Fruit fly (Drosophila melanogaster) whole organism, embryonic: ENCODE measurements around the gene CG14965.

Experiments used
- Ada2b ChIP-seq: fragments of 200-800 bp; sonication (Bioruptor generic); IDR thresholded peaks from 2 replicates; pipeline ENCODE4 v1.3.6; 2022; ENCODE audit warnings: missing biosample characterization, missing genetic modification characterization
- Bgb ChIP-seq: fragments of 200-800 bp; sonication (Bioruptor generic); IDR thresholded peaks from 2 replicates; pipeline ENCODE4 v1.3.6; 2022; ENCODE audit warnings: missing biosample characterization, missing genetic modification characterization; ENCODE audit not compliant: partially characterized antibody
- CG10366 ChIP-seq: fragments of 200-800 bp; sonication (Bioruptor generic); IDR thresholded peaks from 2 replicates; pipeline ENCODE4 v1.3.6; 2022; ENCODE audit warnings: missing biosample characterization, missing genetic modification characterization
- CG12155 ChIP-seq: fragments of 200-800 bp; sonication (Bioruptor generic); optimal IDR thresholded peaks from 3 replicates; lab custom pipeline; 2016; ENCODE audit warnings: missing biosample characterization, missing genetic modification characterization
- CG12659 ChIP-seq: fragments of 200-800 bp; sonication (Bioruptor generic); optimal IDR thresholded peaks from 3 replicates; lab custom pipeline; 2017; ENCODE audit warnings: mild to moderate bottlenecking, missing biosample characterization, missing genetic modification reagents, missing genetic modification characterization
- CG17359 ChIP-seq: fragments of 200-800 bp; sonication (Bioruptor generic); optimal IDR thresholded peaks from 3 replicates; lab custom pipeline; 2018; ENCODE audit warnings: missing biosample characterization, mild to moderate bottlenecking, missing genetic modification characterization, moderate library complexity
- CG17568 ChIP-seq: fragments of 200-800 bp; sonication (Bioruptor generic); optimal IDR thresholded peaks from 2 replicates; lab custom pipeline; 2018; ENCODE audit warnings: missing biosample characterization, mild to moderate bottlenecking, missing genetic modification characterization, moderate library complexity
- CG17912 ChIP-seq: fragments of 200-800 bp; sonication (Bioruptor generic); optimal IDR thresholded peaks from 2 replicates; lab custom pipeline; 2018; ENCODE audit warnings: missing biosample characterization, mild to moderate bottlenecking, missing genetic modification characterization
- CG18764 ChIP-seq: fragments of 200-800 bp; sonication (Bioruptor generic); optimal IDR thresholded peaks from 3 replicates; lab custom pipeline; 2016; ENCODE audit warnings: missing biosample characterization, missing genetic modification characterization
- CG2875 ChIP-seq: fragments of 200-800 bp; sonication (Bioruptor generic); optimal IDR thresholded peaks from 2 replicates; lab custom pipeline; 2017; ENCODE audit warnings: missing biosample characterization, mild to moderate bottlenecking, missing genetic modification characterization, missing genetic modification reagents
- CG30403 ChIP-seq: fragments of 200-800 bp; sonication (Bioruptor generic); optimal IDR thresholded peaks from 3 replicates; lab custom pipeline; 2016; ENCODE audit warnings: missing biosample characterization, missing genetic modification characterization
- CG31388 ChIP-seq: fragments of 200-800 bp; sonication (Bioruptor generic); optimal IDR thresholded peaks from 2 replicates; lab custom pipeline; 2016; ENCODE audit warnings: missing biosample characterization, missing genetic modification characterization
- CG4282 ChIP-seq: fragments of 200-800 bp; sonication (Bioruptor generic); optimal IDR thresholded peaks from 2 replicates; lab custom pipeline; 2016; ENCODE audit warnings: missing biosample characterization, missing genetic modification characterization
- CG43689 ChIP-seq: fragments of 200-800 bp; sonication (Bioruptor generic); IDR thresholded peaks from 2 replicates; pipeline ENCODE4 v1.3.6; 2022; ENCODE audit warnings: missing biosample characterization, missing genetic modification characterization
- CG6175 ChIP-seq: fragments of 200-800 bp; sonication (Bioruptor generic); IDR thresholded peaks from 3 replicates; pipeline ENCODE4 v1.3.6; 2022; ENCODE audit warnings: missing biosample characterization, missing genetic modification characterization
- CG6654 ChIP-seq: fragments of 200-800 bp; sonication (Bioruptor generic); optimal IDR thresholded peaks from 2 replicates; lab custom pipeline; 2017; ENCODE audit warnings: missing biosample characterization, mild to moderate bottlenecking, missing genetic modification characterization
- CG6813 ChIP-seq: fragments of 200-800 bp; sonication (Bioruptor generic); optimal IDR thresholded peaks from 2 replicates; lab custom pipeline; 2017; ENCODE audit warnings: missing biosample characterization, missing genetic modification characterization, mild to moderate bottlenecking, moderate library complexity, missing genetic modification reagents
- CG7786 ChIP-seq: fragments of 200-800 bp; sonication (Bioruptor generic); optimal IDR thresholded peaks from 2 replicates; lab custom pipeline; 2016; ENCODE audit warnings: missing biosample characterization, missing genetic modification characterization
- CG7928 ChIP-seq: fragments of 200-800 bp; sonication (Bioruptor generic); optimal IDR thresholded peaks from 2 replicates; lab custom pipeline; 2017; ENCODE audit warnings: missing biosample characterization, mild to moderate bottlenecking, missing genetic modification characterization
- CG9727 ChIP-seq: fragments of 200-800 bp; sonication (Bioruptor generic); optimal IDR thresholded peaks from 3 replicates; lab custom pipeline; 2017; ENCODE audit warnings: missing biosample characterization, mild to moderate bottlenecking, missing genetic modification characterization
- Camta ChIP-seq: fragments of 200-800 bp; sonication (Bioruptor generic); optimal IDR thresholded peaks from 2 replicates; lab custom pipeline; 2016; ENCODE audit warnings: missing biosample characterization, missing genetic modification characterization
- Dbx ChIP-seq: fragments of 200-800 bp; sonication (Bioruptor generic); IDR thresholded peaks from 3 replicates; pipeline ENCODE4 v1.3.6; 2022; ENCODE audit warnings: missing biosample characterization, missing genetic modification characterization
- Dll ChIP-seq: fragments of 200-800 bp; sonication (Bioruptor generic); IDR thresholded peaks from 4 replicates; pipeline ENCODE4 v1.3.6; 2022; ENCODE audit warnings: missing biosample characterization, missing genetic modification characterization; ENCODE audit not compliant: partially characterized antibody
- Doc3 ChIP-seq: fragments of 200-800 bp; sonication (Bioruptor generic); IDR thresholded peaks from 3 replicates; pipeline ENCODE4 v1.3.6; 2022; ENCODE audit warnings: missing biosample characterization, missing genetic modification characterization; ENCODE audit not compliant: partially characterized antibody
- Fer1 ChIP-seq: fragments of 200-800 bp; sonication (Bioruptor generic); optimal IDR thresholded peaks from 2 replicates; lab custom pipeline; 2017; ENCODE audit warnings: missing biosample characterization, mild to moderate bottlenecking, missing genetic modification characterization
- Fer2 ChIP-seq: fragments of 200-800 bp; sonication (Bioruptor generic); optimal IDR thresholded peaks from 2 replicates; lab custom pipeline; 2018; ENCODE audit warnings: missing biosample characterization, mild to moderate bottlenecking, missing genetic modification characterization, moderate library complexity
- Fer3 ChIP-seq: fragments of 200-800 bp; sonication (Bioruptor generic); optimal IDR thresholded peaks from 2 replicates; lab custom pipeline; 2018; ENCODE audit warnings: missing biosample characterization, mild to moderate bottlenecking, missing genetic modification characterization, moderate library complexity
- Gsc ChIP-seq: fragments of 200-800 bp; sonication (Bioruptor generic); IDR thresholded peaks from 2 replicates; pipeline ENCODE4 v1.3.6; 2022; ENCODE audit warnings: missing biosample characterization, missing genetic modification characterization
- HLH54F ChIP-seq: fragments of 200-800 bp; sonication (Bioruptor generic); optimal IDR thresholded peaks from 3 replicates; lab custom pipeline; 2016; ENCODE audit warnings: missing biosample characterization, missing genetic modification characterization
- HmgZ ChIP-seq: fragments of 200-800 bp; sonication (Bioruptor generic); optimal IDR thresholded peaks from 2 replicates; lab custom pipeline; 2018; ENCODE audit warnings: missing biosample characterization, mild to moderate bottlenecking, missing genetic modification characterization
- Hmx ChIP-seq: fragments of 200-800 bp; sonication (Bioruptor generic); optimal IDR thresholded peaks from 2 replicates; lab custom pipeline; 2016; ENCODE audit warnings: missing biosample characterization, missing genetic modification characterization
- NC2α ChIP-seq: fragments of 200-800 bp; sonication (Bioruptor generic); optimal IDR thresholded peaks from 2 replicates; lab custom pipeline; 2016; ENCODE audit warnings: missing biosample characterization, missing genetic modification characterization
- Sox102F ChIP-seq: fragments of 200-800 bp; sonication (Bioruptor generic); optimal IDR thresholded peaks from 2 replicates; lab custom pipeline; 2018; ENCODE audit warnings: missing biosample characterization, mild to moderate bottlenecking, missing genetic modification characterization, moderate library complexity
- Vsx1 ChIP-seq: fragments of 200-800 bp; sonication (Bioruptor generic); optimal IDR thresholded peaks from 2 replicates; lab custom pipeline; 2017; ENCODE audit warnings: missing biosample characterization, mild to moderate bottlenecking, missing genetic modification characterization, missing genetic modification reagents
- abd-A ChIP-seq: fragments of 200-800 bp; sonication (Bioruptor generic); optimal IDR thresholded peaks from 3 replicates; lab custom pipeline; 2019; ENCODE audit warnings: missing biosample characterization, mild to moderate bottlenecking, missing genetic modification characterization, moderate library complexity
- br ChIP-seq: fragments of >200 bp; optimal IDR thresholded peaks from 2 replicates; lab custom pipeline; 2017
- caup ChIP-seq: fragments of 200-800 bp; sonication (Bioruptor generic); optimal IDR thresholded peaks from 3 replicates; lab custom pipeline; 2017; ENCODE audit warnings: missing biosample characterization, mild to moderate bottlenecking, missing genetic modification characterization, moderate library complexity; ENCODE audit not compliant: severe bottlenecking
- cwo ChIP-seq: fragments of 200-800 bp; sonication (Bioruptor generic); optimal IDR thresholded peaks from 3 replicates; lab custom pipeline; 2017; ENCODE audit warnings: missing biosample characterization, missing genetic modification characterization, mild to moderate bottlenecking, moderate library complexity, missing genetic modification reagents
- exex ChIP-seq: fragments of 200-800 bp; sonication (Bioruptor generic); optimal IDR thresholded peaks from 4 replicates; lab custom pipeline; 2018; ENCODE audit warnings: missing biosample characterization, mild to moderate bottlenecking, missing genetic modification characterization, moderate library complexity
- ham ChIP-seq: fragments of 200-800 bp; sonication (Bioruptor generic); IDR thresholded peaks from 2 replicates; pipeline ENCODE4 v1.3.6; 2022; ENCODE audit warnings: missing biosample characterization, missing genetic modification characterization
- hb ChIP-seq: fragments of 200-800 bp; sonication (Bioruptor generic); IDR thresholded peaks from 3 replicates; pipeline ENCODE4 v1.3.6; 2022; ENCODE audit warnings: missing biosample characterization, missing genetic modification characterization; ENCODE audit not compliant: partially characterized antibody
- hkb ChIP-seq, 2 experiments: fragments of 200-800 bp in 1 of 2; fragments of >200 bp in 1 of 2; sonication (Bioruptor generic) in 1 of 2; IDR thresholded peaks in 1 of 2; optimal IDR thresholded peaks in 1 of 2; 2 replicates each; pipeline versions ENCODE4 v1.3.6 to Lab custom; 2017 to 2022; ENCODE audit warnings: missing biosample characterization in 1 of 2, missing genetic modification characterization in 1 of 2
- ken ChIP-seq: fragments of 200-800 bp; sonication (Bioruptor generic); IDR thresholded peaks from 3 replicates; pipeline ENCODE4 v1.3.6; 2022; ENCODE audit warnings: missing biosample characterization, missing genetic modification characterization
- maf-S ChIP-seq: fragments of 200-800 bp; sonication (Bioruptor generic); optimal IDR thresholded peaks from 2 replicates; lab custom pipeline; 2016; ENCODE audit warnings: missing biosample characterization, missing genetic modification characterization
- mam ChIP-seq: fragments of 200-800 bp; sonication (Bioruptor generic); optimal IDR thresholded peaks from 3 replicates; lab custom pipeline; 2016; ENCODE audit warnings: missing biosample characterization, missing genetic modification characterization
- nerfin-1 ChIP-seq: fragments of 200-800 bp; sonication (Bioruptor generic); optimal IDR thresholded peaks from 3 replicates; lab custom pipeline; 2019; ENCODE audit warnings: missing biosample characterization, mild to moderate bottlenecking, missing genetic modification characterization, moderate library complexity
- salm ChIP-seq: fragments of 200-800 bp; sonication (Bioruptor generic); optimal IDR thresholded peaks from 2 replicates; lab custom pipeline; 2018; ENCODE audit warnings: missing biosample characterization, mild to moderate bottlenecking, missing genetic modification characterization
- sug ChIP-seq: fragments of 200-800 bp; optimal IDR thresholded peaks from 2 replicates; lab custom pipeline; 2019; ENCODE audit warnings: missing biosample characterization, mild to moderate bottlenecking, missing genetic modification characterization, moderate library complexity
- trh ChIP-seq: fragments of 200-800 bp; sonication (Bioruptor generic); optimal IDR thresholded peaks from 2 replicates; lab custom pipeline; 2016; ENCODE audit warnings: missing biosample characterization, missing genetic modification characterization
- tx ChIP-seq: fragments of 200-800 bp; sonication (Bioruptor generic); optimal IDR thresholded peaks from 2 replicates; lab custom pipeline; 2016; ENCODE audit warnings: missing biosample characterization, missing genetic modification characterization

Gene CG14965

dm6 chr3L:3197464-3197863, 5.2 kb upstream of the CG14965 start, which contains the start of gene CG14966 (continued):
- TF ChIP-seq ken (GFP tag; lab: Robert Waterston, UW) (no peak), CG2875 (GFP tag; lab: Kevin White, UChicago) (no peak), CG12155 (GFP tag; lab: Kevin White, UChicago) (peak; percentile 32), CG4282 (no peak), NC2α (no peak), CG18764 (GFP tag; lab: Kevin White, UChicago) (no peak), Fer3 (tag; lab: Kevin White, UChicago) (no peak), tx (no peak), Sox102F (GFP tag; lab: Kevin White, UChicago) (no peak), CG12659 (GFP tag; lab: Kevin White, UChicago) (peak; percentile 62), Gsc (GFP tag; lab: Robert Waterston, UW) (no peak), CG9727 (GFP tag; lab: Kevin White, UChicago) (no peak), CG6654 (GFP tag; lab: Kevin White, UChicago) (no peak), ham (GFP tag; lab: Robert Waterston, UW) (no peak), CG7786 (peak; percentile 0), CG6813 (GFP tag; lab: Kevin White, UChicago) (no peak), CG17912 (GFP tag; lab: Kevin White, UChicago) (no peak), Fer2 (no peak), nerfin-1 (tag; lab: Kevin White, UChicago) (peak; percentile 31), Fer1 (GFP tag; lab: Kevin White, UChicago) (peak; percentile 31), trh (GFP tag; lab: Kevin White, UChicago) (no peak), Bgb (GFP tag; lab: Robert Waterston, UW) (peak; percentile 96), CG31388 (GFP tag; lab: Kevin White, UChicago) (no peak), mam (GFP tag; lab: Kevin White, UChicago) (peak; percentile 62), Hmx (GFP tag; lab: Kevin White, UChicago) (peak; percentile 16), sug (peak; percentile 50), Dll (GFP tag; lab: Robert Waterston, UW) (peak; percentile 91), maf-S (GFP tag; lab: Kevin White, UChicago) (no peak), hkb (optimal IDR thresholded peaks at IDR 0.05; lab: Kevin White, UChicago) (no peak), hkb (GFP tag; IDR thresholded peaks at IDR 0.05; lab: Robert Waterston, UW) (no peak), exex (tag; lab: Kevin White, UChicago) (peak; percentile 2), hb (GFP tag; lab: Robert Waterston, UW) (peak; percentile 78; the same call in 2 of the 3 replicates), caup (no peak), CG43689 (GFP tag; lab: Robert Waterston, UW) (no peak), CG17359 (no peak), CG10366 (no peak), Ada2b (GFP tag; lab: Robert Waterston, UW) (0 out of 2 replicates have a peak, but pooled peaks have one; percentile 28), abd-A (tag; lab: Kevin White, UChicago) (no peak), CG6175 (GFP tag; lab: Robert Waterston, UW) (no peak), HLH54F (GFP tag; lab: Kevin White, UChicago) (peak; percentile 42), CG30403 (GFP tag; lab: Kevin White, UChicago) (peak; percentile 13), Camta (GFP tag; lab: Kevin White, UChicago) (peak; percentile 0), Dbx (peak; percentile 57; the same call in 2 of the 3 replicates), br (lab: Kevin White, UChicago) (no peak), cwo (no peak), Vsx1 (GFP tag; lab: Kevin White, UChicago) (no peak), CG7928 (GFP tag; lab: Kevin White, UChicago) (peak; percentile 97), HmgZ (tag; lab: Kevin White, UChicago) (peak; percentile 69), salm (tag; lab: Kevin White, UChicago) (no peak), Doc3 (GFP tag; lab: Robert Waterston, UW) (peak; percentile 89), CG17568 (GFP tag; lab: Kevin White, UChicago) (no peak)
